Fruit fly (Drosophila melanogaster) whole organism, prepupa: ENCODE results near the gene CG14445.

ENCODE experiments used
- Blimp-1 ChIP-seq: fragments of 200-800 bp; sonication (Bioruptor generic); optimal IDR thresholded peaks from 3 replicates; lab custom pipeline; 2017; ENCODE audit warnings: missing biosample characterization, missing genetic modification characterization, mild to moderate bottlenecking, moderate library complexity, missing genetic modification reagents
- CG10631 ChIP-seq: fragments of 200-800 bp; sonication (Bioruptor generic); optimal IDR thresholded peaks from 2 replicates; lab custom pipeline; 2016; ENCODE audit warnings: missing biosample characterization, missing genetic modification characterization
- CG10669 ChIP-seq: fragments of 200-800 bp; sonication (Bioruptor generic); optimal IDR thresholded peaks from 3 replicates; lab custom pipeline; 2018; ENCODE audit warnings: missing biosample characterization, mild to moderate bottlenecking, missing genetic modification characterization, moderate library complexity
- CG11294 ChIP-seq: fragments of 200-800 bp; sonication (Bioruptor generic); IDR thresholded peaks from 2 replicates; pipeline ENCODE4 v1.3.6; 2022; ENCODE audit warnings: missing biosample characterization, missing genetic modification characterization
- CG11762 ChIP-seq: fragments of 200-800 bp; sonication (Bioruptor generic); optimal IDR thresholded peaks from 3 replicates; lab custom pipeline; 2016; ENCODE audit warnings: missing biosample characterization, missing genetic modification characterization; ENCODE audit not compliant: insufficient read depth
- CG1621 ChIP-seq: fragments of 200-800 bp; sonication (Bioruptor generic); optimal IDR thresholded peaks from 3 replicates; lab custom pipeline; 2018; ENCODE audit warnings: missing biosample characterization, mild to moderate bottlenecking, missing genetic modification characterization
- CG31627 ChIP-seq: fragments of 200-800 bp; sonication (Bioruptor generic); optimal IDR thresholded peaks from 3 replicates; lab custom pipeline; 2016; ENCODE audit warnings: missing biosample characterization, missing genetic modification characterization
- CG32006 ChIP-seq: fragments of 200-800 bp; sonication (Bioruptor generic); optimal IDR thresholded peaks from 3 replicates; lab custom pipeline; 2017; ENCODE audit warnings: missing biosample characterization, mild to moderate bottlenecking, missing genetic modification characterization
- CG34406 ChIP-seq: fragments of 200-800 bp; sonication (Bioruptor generic); optimal IDR thresholded peaks from 3 replicates; lab custom pipeline; 2016; ENCODE audit warnings: missing biosample characterization, missing genetic modification characterization
- CG3919 ChIP-seq: fragments of 200-800 bp; sonication (Bioruptor generic); optimal IDR thresholded peaks from 3 replicates; lab custom pipeline; 2016; ENCODE audit warnings: missing biosample characterization, missing genetic modification characterization
- CG4318 ChIP-seq: fragments of 200-800 bp; sonication (Bioruptor generic); optimal IDR thresholded peaks from 3 replicates; lab custom pipeline; 2017; ENCODE audit warnings: missing biosample characterization, mild to moderate bottlenecking, missing genetic modification characterization
- CG6163 ChIP-seq: fragments of 200-800 bp; sonication (Bioruptor generic); IDR thresholded peaks from 3 replicates; pipeline ENCODE4 v1.3.6; 2022; ENCODE audit warnings: missing biosample characterization, missing genetic modification characterization
- CG6276 ChIP-seq: fragments of 200-800 bp; sonication (Bioruptor generic); optimal IDR thresholded peaks from 2 replicates; lab custom pipeline; 2017; ENCODE audit warnings: missing biosample characterization, mild to moderate bottlenecking, missing genetic modification characterization
- CG6792 ChIP-seq: fragments of 200-800 bp; sonication (Bioruptor generic); optimal IDR thresholded peaks from 3 replicates; lab custom pipeline; 2016; ENCODE audit warnings: missing biosample characterization, missing genetic modification characterization
- CG6808 ChIP-seq: fragments of 200-800 bp; sonication (Bioruptor generic); optimal IDR thresholded peaks from 3 replicates; lab custom pipeline; 2017; ENCODE audit warnings: missing biosample characterization, missing genetic modification characterization, mild to moderate bottlenecking, moderate library complexity, missing genetic modification reagents
- CG6854 ChIP-seq: fragments of 200-800 bp; sonication (Bioruptor generic); optimal IDR thresholded peaks from 2 replicates; lab custom pipeline; 2017; ENCODE audit warnings: missing biosample characterization, mild to moderate bottlenecking, missing genetic modification characterization
- CG7368 ChIP-seq: fragments of 200-800 bp; sonication (Bioruptor generic); optimal IDR thresholded peaks from 3 replicates; lab custom pipeline; 2016; ENCODE audit warnings: missing biosample characterization, missing genetic modification characterization
- CG8119 ChIP-seq: fragments of 200-800 bp; sonication (Bioruptor generic); IDR thresholded peaks from 3 replicates; pipeline ENCODE4 v1.3.6; 2022; ENCODE audit warnings: missing biosample characterization, missing genetic modification characterization
- CG8632 ChIP-seq: fragments of 200-800 bp; sonication (Bioruptor generic); optimal IDR thresholded peaks from 3 replicates; lab custom pipeline; 2016; ENCODE audit warnings: missing biosample characterization, missing genetic modification characterization
- Eip75B ChIP-seq: fragments of 200-800 bp; sonication (Bioruptor generic); optimal IDR thresholded peaks from 3 replicates; lab custom pipeline; 2016; ENCODE audit warnings: missing biosample characterization, missing genetic modification characterization
- Ets96B ChIP-seq: fragments of 200-800 bp; optimal IDR thresholded peaks from 2 replicates; lab custom pipeline; 2019; ENCODE audit warnings: missing biosample characterization, mild to moderate bottlenecking, missing genetic modification characterization, moderate library complexity
- Hr38 ChIP-seq: sonication (Bioruptor generic); optimal IDR thresholded peaks from 2 replicates; lab custom pipeline; 2016; ENCODE audit warnings: missing biosample characterization, missing genetic modification characterization
- Hr39 ChIP-seq: fragments of 200-800 bp; sonication (Bioruptor generic); optimal IDR thresholded peaks from 2 replicates; lab custom pipeline; 2016; ENCODE audit warnings: missing biosample characterization, missing genetic modification characterization
- Hr4 ChIP-seq: fragments of 200-800 bp; sonication (Bioruptor generic); optimal IDR thresholded peaks from 3 replicates; lab custom pipeline; 2016; ENCODE audit warnings: missing biosample characterization, missing genetic modification characterization
- Lpt ChIP-seq: fragments of 200-800 bp; sonication (Bioruptor generic); optimal IDR thresholded peaks from 3 replicates; lab custom pipeline; 2016; ENCODE audit warnings: missing biosample characterization, missing genetic modification characterization
- Met ChIP-seq: fragments of 200-800 bp; sonication (Bioruptor generic); optimal IDR thresholded peaks from 3 replicates; lab custom pipeline; 2016; ENCODE audit warnings: missing biosample characterization, missing genetic modification characterization
- OdsH ChIP-seq: fragments of 200-800 bp; sonication (Bioruptor generic); optimal IDR thresholded peaks from 3 replicates; lab custom pipeline; 2016; ENCODE audit warnings: missing biosample characterization, missing genetic modification characterization
- Sox102F ChIP-seq: fragments of 200-800 bp; sonication (Bioruptor generic); optimal IDR thresholded peaks from 2 replicates; lab custom pipeline; 2016; ENCODE audit warnings: missing biosample characterization, mild to moderate bottlenecking, missing genetic modification characterization
- Sox14 ChIP-seq: fragments of 200-800 bp; sonication (Bioruptor generic); optimal IDR thresholded peaks from 3 replicates; lab custom pipeline; 2016; ENCODE audit warnings: missing biosample characterization, missing genetic modification characterization
- Sox15 ChIP-seq: fragments of 200-800 bp; sonication (Bioruptor generic); optimal IDR thresholded peaks from 3 replicates; lab custom pipeline; 2016; ENCODE audit warnings: missing biosample characterization, missing genetic modification characterization
- achi ChIP-seq: fragments of 200-800 bp; sonication (Bioruptor generic); optimal IDR thresholded peaks from 3 replicates; lab custom pipeline; 2016; ENCODE audit warnings: missing biosample characterization, missing genetic modification characterization
- acj6 ChIP-seq: fragments of 200-800 bp; sonication (Bioruptor generic); optimal IDR thresholded peaks from 3 replicates; lab custom pipeline; 2016; ENCODE audit warnings: missing biosample characterization, missing genetic modification characterization
- cyc ChIP-seq: fragments of 200-800 bp; sonication (Bioruptor generic); optimal IDR thresholded peaks from 3 replicates; lab custom pipeline; 2016; ENCODE audit warnings: missing biosample characterization, missing genetic modification characterization
- dac ChIP-seq: fragments of 200-800 bp; sonication (Bioruptor generic); optimal IDR thresholded peaks from 2 replicates; lab custom pipeline; 2017; ENCODE audit warnings: missing biosample characterization, mild to moderate bottlenecking, missing genetic modification characterization
- dsx ChIP-seq: fragments of 200-800 bp; optimal IDR thresholded peaks from 3 replicates; lab custom pipeline; 2019; ENCODE audit warnings: missing biosample characterization, mild to moderate bottlenecking, missing genetic modification characterization, moderate library complexity; ENCODE audit not compliant: poor library complexity, severe bottlenecking
- fd59A ChIP-seq: fragments of 200-800 bp; sonication (Bioruptor generic); optimal IDR thresholded peaks from 2 replicates; lab custom pipeline; 2017; ENCODE audit warnings: missing biosample characterization, mild to moderate bottlenecking, missing genetic modification characterization, missing genetic modification reagents
- fd85E ChIP-seq: fragments of 200-800 bp; sonication (Bioruptor generic); optimal IDR thresholded peaks from 3 replicates; lab custom pipeline; 2016; ENCODE audit warnings: missing biosample characterization, missing genetic modification characterization
- fkh ChIP-seq: fragments of 200-800 bp; sonication (Bioruptor generic); optimal IDR thresholded peaks from 3 replicates; lab custom pipeline; 2017; ENCODE audit warnings: missing biosample characterization, mild to moderate bottlenecking, missing genetic modification characterization, moderate library complexity
- net ChIP-seq: fragments of 200-800 bp; sonication (Bioruptor generic); optimal IDR thresholded peaks from 3 replicates; lab custom pipeline; 2016; ENCODE audit warnings: missing biosample characterization, missing genetic modification characterization
- salr ChIP-seq, 2 experiments: fragments of 200-800 bp; sonication (Bioruptor generic); optimal IDR thresholded peaks; 3 replicates each; lab custom pipeline; 2016 to 2018; ENCODE audit warnings: missing biosample characterization in 2 of 2, missing genetic modification characterization in 2 of 2, mild to moderate bottlenecking in 1 of 2
- spab ChIP-seq: fragments of 200-800 bp; sonication (Bioruptor generic); optimal IDR thresholded peaks from 2 replicates; lab custom pipeline; 2017; ENCODE audit warnings: missing biosample characterization, mild to moderate bottlenecking, missing genetic modification characterization, missing genetic modification reagents
- svp ChIP-seq: fragments of 200-800 bp; sonication (Bioruptor generic); peaks from one replicate; lab custom pipeline; 2016; ENCODE audit warnings: missing biosample characterization, missing genetic modification characterization
- topi ChIP-seq: fragments of 200-800 bp; sonication (Bioruptor generic); optimal IDR thresholded peaks from 3 replicates; lab custom pipeline; 2016; ENCODE audit warnings: missing biosample characterization, missing genetic modification characterization
- vri ChIP-seq: fragments of 200-800 bp; sonication (Bioruptor generic); optimal IDR thresholded peaks from 3 replicates; lab custom pipeline; 2016; ENCODE audit warnings: missing biosample characterization, mild to moderate bottlenecking, missing genetic modification characterization

Gene CG14445

dm6 chrX:6237015-6237414 lies at the start of gene CG14445:
Gene CG14445, plus strand, starts transcription at chrX:6237315.
- TF ChIP-seq vri (GFP tag; lab: Kevin White, UChicago) = no peak
- no peak for TF ChIP-seq Hr39
- TF ChIP-seq Hr38 (GFP tag; lab: Kevin White, UChicago) = no peak
- TF ChIP-seq Eip75B (GFP tag; lab: Kevin White, UChicago) = no peak
- no peak for TF ChIP-seq CG31627 (GFP tag; lab: Kevin White, UChicago)
- no peak for TF ChIP-seq svp
- no peak for TF ChIP-seq cyc (GFP tag; lab: Kevin White, UChicago)
- TF ChIP-seq achi (GFP tag; lab: Kevin White, UChicago) = no peak
- no peak for TF ChIP-seq CG6792
- TF ChIP-seq CG8632 (GFP tag; lab: Kevin White, UChicago) = no peak
- no peak for TF ChIP-seq dac
- no peak for TF ChIP-seq CG6808 (GFP tag; lab: Kevin White, UChicago)

dm6 chrX:6192332-6192731 lies 44.8 kb upstream of the CG14445 start, which contains the start of gene Ca-alpha1T:
Gene Ca-alpha1T, minus strand, starts transcription at chrX:6192483.
- TF ChIP-seq CG8632 (GFP tag; lab: Kevin White, UChicago) (no peak), CG1621 (no peak), CG3919 (GFP tag; lab: Kevin White, UChicago) (no peak), Eip75B (GFP tag; lab: Kevin White, UChicago) (no peak), CG32006 (GFP tag; lab: Kevin White, UChicago) (no peak), fd59A (no peak), net (no peak), dsx (no peak), Ets96B (tag; lab: Kevin White, UChicago) (no peak), Hr39 (no peak), CG6163 (no peak), achi (GFP tag; lab: Kevin White, UChicago) (no peak), CG10631 (GFP tag; lab: Kevin White, UChicago) (no peak)

dm6 chrX:6193183-6193810 lies 43.8 kb upstream of the CG14445 start:
- TF ChIP-seq fd59A (peak; percentile 48), CG34406 (peak; percentile 69), salr (GFP tag; optimal IDR thresholded peaks at IDR 0.05; lab: Kevin White, UChicago) (peak; percentile 29 to 39), CG10631 (GFP tag; lab: Kevin White, UChicago) (peak; percentile 72), Hr4 (GFP tag; lab: Kevin White, UChicago) (peak; percentile 57), topi (GFP tag; lab: Kevin White, UChicago) (peak; percentile 54), CG8119 (GFP tag; lab: Robert Waterston, UW) (peak; percentile 81), CG11762 (GFP tag; lab: Kevin White, UChicago) (peak; percentile 7), Sox15 (no peak), Ets96B (tag; lab: Kevin White, UChicago) (peak; percentile 71), achi (GFP tag; lab: Kevin White, UChicago) (peak; percentile 72), OdsH (GFP tag; lab: Kevin White, UChicago) (peak; percentile 75), CG10669 (GFP tag; lab: Kevin White, UChicago) (peak; percentile 68), CG7368 (peak; percentile 38), Hr39 (no peak), fkh (GFP tag; lab: Kevin White, UChicago) (no peak), dac (peak; percentile 58), CG11294 (GFP tag; lab: Robert Waterston, UW) (peak; percentile 69), vri (GFP tag; lab: Kevin White, UChicago) (peak; percentile 11), Eip75B (GFP tag; lab: Kevin White, UChicago) (peak; percentile 47), CG1621 (peak; percentile 18), Sox14 (GFP tag; lab: Kevin White, UChicago) (peak; percentile 49), spab (peak; percentile 50), CG4318 (GFP tag; lab: Kevin White, UChicago) (peak; percentile 63), CG6854 (no peak), svp (peak; percentile 65), CG32006 (GFP tag; lab: Kevin White, UChicago) (peak; percentile 79), Lpt (GFP tag; lab: Kevin White, UChicago) (peak; percentile 35), CG3919 (GFP tag; lab: Kevin White, UChicago) (peak; percentile 65), acj6 (GFP tag; lab: Kevin White, UChicago) (peak; percentile 70), CG6808 (GFP tag; lab: Kevin White, UChicago) (peak; percentile 28), net (peak; percentile 55), CG6276 (GFP tag; lab: Kevin White, UChicago) (peak; percentile 55), fd85E (GFP tag; lab: Kevin White, UChicago) (no peak), Met (peak; percentile 61), Blimp-1 (no peak), CG6792 (peak; percentile 52), Sox102F (peak; percentile 44), CG31627 (GFP tag; lab: Kevin White, UChicago) (peak; percentile 19)
